Worm (Caenorhabditis elegans): Measurements from ENCODE around the gene F53C3.4.

DNA sequence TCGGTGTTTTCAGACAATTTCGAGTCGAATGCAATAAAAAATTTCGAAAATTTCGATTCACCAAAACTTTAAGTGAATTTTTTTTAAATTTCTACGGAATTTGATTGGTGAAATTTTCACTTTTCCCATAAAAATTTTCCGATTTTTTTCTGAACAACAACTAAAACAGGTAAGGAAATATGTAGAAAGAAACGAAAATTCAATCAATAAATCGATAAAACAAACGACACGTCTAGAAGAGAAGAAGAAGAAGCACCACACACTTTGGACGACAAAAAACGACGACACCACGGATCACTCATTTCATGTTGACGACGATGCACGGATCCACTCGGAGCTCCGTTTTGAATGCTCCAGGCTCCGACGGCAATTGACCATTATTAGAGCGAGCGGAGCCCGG is 21.5 kb downstream of the F53C3.4 start:
- TF ChIP-seq ama-1 (optimal IDR thresholded peaks at IDR 0.05) (no peak), tbx-11 (GFP tag; IDR thresholded peaks at IDR 0.05) (no peak), B0310.2 (tag; optimal IDR thresholded peaks at IDR 0.05) (no peak), ets-7 (tag; optimal IDR thresholded peaks at IDR 0.05) (no peak), flt-1 (GFP tag; IDR thresholded peaks at IDR 0.05) (no peak), sea-1 (GFP tag; conservative IDR thresholded peaks at IDR 0.05) (no peak), pes-1 (GFP tag; IDR thresholded peaks at IDR 0.05) (no peak), tra-4 (tag; optimal IDR thresholded peaks at IDR 0.05) (no peak), ceh-36 (tag; optimal IDR thresholded peaks at IDR 0.05) (no peak), hmg-4 (GFP tag; optimal IDR thresholded peaks at IDR 0.05) (no peak)

Measured in whole organism, early embryonic.